Worm (Caenorhabditis elegans): ENCODE measurements around the gene F55H2.5.

ce11 chrIII:9523581-9523980 lies 12.3 kb downstream of the F55H2.5 start, which contains the start of gene mrps-23:
- TF ChIP-seq mls-2 (tag; optimal IDR thresholded peaks at IDR 0.05) (no peak), lin-13 (tag; optimal IDR thresholded peaks at IDR 0.05) (no peak), mep-1 (tag; optimal IDR thresholded peaks at IDR 0.05) (peak; percentile 16)

Measured in whole organism, mixed stage, embryonic.